Worm (Caenorhabditis elegans): ENCODE measurements around the gene T28F3.11.

ce11 chrIV:17316398-17316797, 24.9 kb upstream of the T28F3.11 start, which contains the start of gene C49C3.20:
- no peak for TF ChIP-seq snpc-4 (tag; optimal IDR thresholded peaks at IDR 0.05)
- TF ChIP-seq unc-39 (tag; optimal IDR thresholded peaks at IDR 0.05): no peak

All from whole organism, L2 larva.